Fruit fly (Drosophila melanogaster) whole organism, prepupa: ENCODE data around the gene Fad2.

Experiments used
- CG10631 ChIP-seq: fragments of 200-800 bp; sonication (Bioruptor generic); optimal IDR thresholded peaks from 2 replicates; lab custom pipeline; 2016; ENCODE audit warnings: missing biosample characterization, missing genetic modification characterization
- CG10669 ChIP-seq: fragments of 200-800 bp; sonication (Bioruptor generic); optimal IDR thresholded peaks from 3 replicates; lab custom pipeline; 2018; ENCODE audit warnings: missing biosample characterization, mild to moderate bottlenecking, missing genetic modification characterization, moderate library complexity
- CG11294 ChIP-seq: fragments of 200-800 bp; sonication (Bioruptor generic); IDR thresholded peaks from 2 replicates; pipeline ENCODE4 v1.3.6; 2022; ENCODE audit warnings: missing biosample characterization, missing genetic modification characterization
- CG11762 ChIP-seq: fragments of 200-800 bp; sonication (Bioruptor generic); optimal IDR thresholded peaks from 3 replicates; lab custom pipeline; 2016; ENCODE audit warnings: missing biosample characterization, missing genetic modification characterization; ENCODE audit not compliant: insufficient read depth
- CG11902 ChIP-seq: fragments of 200-800 bp; sonication (Bioruptor generic); optimal IDR thresholded peaks from 3 replicates; lab custom pipeline; 2016; ENCODE audit warnings: missing biosample characterization, missing genetic modification characterization
- CG1621 ChIP-seq: fragments of 200-800 bp; sonication (Bioruptor generic); optimal IDR thresholded peaks from 3 replicates; lab custom pipeline; 2018; ENCODE audit warnings: missing biosample characterization, mild to moderate bottlenecking, missing genetic modification characterization
- CG3032 ChIP-seq: fragments of 200-800 bp; optimal IDR thresholded peaks from 2 replicates; lab custom pipeline; 2019; ENCODE audit warnings: missing biosample characterization, mild to moderate bottlenecking, missing genetic modification characterization, moderate library complexity
- CG31627 ChIP-seq: fragments of 200-800 bp; sonication (Bioruptor generic); optimal IDR thresholded peaks from 3 replicates; lab custom pipeline; 2016; ENCODE audit warnings: missing biosample characterization, missing genetic modification characterization
- CG32006 ChIP-seq: fragments of 200-800 bp; sonication (Bioruptor generic); optimal IDR thresholded peaks from 3 replicates; lab custom pipeline; 2017; ENCODE audit warnings: missing biosample characterization, mild to moderate bottlenecking, missing genetic modification characterization
- CG34406 ChIP-seq: fragments of 200-800 bp; sonication (Bioruptor generic); optimal IDR thresholded peaks from 3 replicates; lab custom pipeline; 2016; ENCODE audit warnings: missing biosample characterization, missing genetic modification characterization
- CG3919 ChIP-seq: fragments of 200-800 bp; sonication (Bioruptor generic); optimal IDR thresholded peaks from 3 replicates; lab custom pipeline; 2016; ENCODE audit warnings: missing biosample characterization, missing genetic modification characterization
- CG6163 ChIP-seq: fragments of 200-800 bp; sonication (Bioruptor generic); IDR thresholded peaks from 3 replicates; pipeline ENCODE4 v1.3.6; 2022; ENCODE audit warnings: missing biosample characterization, missing genetic modification characterization
- CG6276 ChIP-seq: fragments of 200-800 bp; sonication (Bioruptor generic); optimal IDR thresholded peaks from 2 replicates; lab custom pipeline; 2017; ENCODE audit warnings: missing biosample characterization, mild to moderate bottlenecking, missing genetic modification characterization
- CG6854 ChIP-seq: fragments of 200-800 bp; sonication (Bioruptor generic); optimal IDR thresholded peaks from 2 replicates; lab custom pipeline; 2017; ENCODE audit warnings: missing biosample characterization, mild to moderate bottlenecking, missing genetic modification characterization
- CG7368 ChIP-seq: fragments of 200-800 bp; sonication (Bioruptor generic); optimal IDR thresholded peaks from 3 replicates; lab custom pipeline; 2016; ENCODE audit warnings: missing biosample characterization, missing genetic modification characterization
- CG8119 ChIP-seq: fragments of 200-800 bp; sonication (Bioruptor generic); IDR thresholded peaks from 3 replicates; pipeline ENCODE4 v1.3.6; 2022; ENCODE audit warnings: missing biosample characterization, missing genetic modification characterization
- CG8632 ChIP-seq: fragments of 200-800 bp; sonication (Bioruptor generic); optimal IDR thresholded peaks from 3 replicates; lab custom pipeline; 2016; ENCODE audit warnings: missing biosample characterization, missing genetic modification characterization
- CG9139 ChIP-seq: fragments of 200-800 bp; sonication (Bioruptor generic); optimal IDR thresholded peaks from 3 replicates; lab custom pipeline; 2017; ENCODE audit warnings: missing biosample characterization, mild to moderate bottlenecking, missing genetic modification characterization
- Eip93F ChIP-seq: fragments of 200-800 bp; sonication (Bioruptor generic); optimal IDR thresholded peaks from 2 replicates; lab custom pipeline; 2016; ENCODE audit warnings: missing biosample characterization, mild to moderate bottlenecking, missing genetic modification characterization
- Ets96B ChIP-seq: fragments of 200-800 bp; optimal IDR thresholded peaks from 2 replicates; lab custom pipeline; 2019; ENCODE audit warnings: missing biosample characterization, mild to moderate bottlenecking, missing genetic modification characterization, moderate library complexity
- Gug ChIP-seq: fragments of 200-800 bp; sonication (Bioruptor generic); IDR thresholded peaks from 2 replicates; pipeline ENCODE4 v1.3.6; 2022; ENCODE audit warnings: missing biosample characterization, missing genetic modification characterization
- Hr38 ChIP-seq: sonication (Bioruptor generic); optimal IDR thresholded peaks from 2 replicates; lab custom pipeline; 2016; ENCODE audit warnings: missing biosample characterization, missing genetic modification characterization
- Lpt ChIP-seq: fragments of 200-800 bp; sonication (Bioruptor generic); optimal IDR thresholded peaks from 3 replicates; lab custom pipeline; 2016; ENCODE audit warnings: missing biosample characterization, missing genetic modification characterization
- Met ChIP-seq: fragments of 200-800 bp; sonication (Bioruptor generic); optimal IDR thresholded peaks from 3 replicates; lab custom pipeline; 2016; ENCODE audit warnings: missing biosample characterization, missing genetic modification characterization
- Smox ChIP-seq: fragments of 200-800 bp; sonication (Bioruptor generic); optimal IDR thresholded peaks from 3 replicates; lab custom pipeline; 2016; ENCODE audit warnings: missing biosample characterization, missing genetic modification characterization
- Sox102F ChIP-seq: fragments of 200-800 bp; sonication (Bioruptor generic); optimal IDR thresholded peaks from 2 replicates; lab custom pipeline; 2016; ENCODE audit warnings: missing biosample characterization, mild to moderate bottlenecking, missing genetic modification characterization
- Sox15 ChIP-seq: fragments of 200-800 bp; sonication (Bioruptor generic); optimal IDR thresholded peaks from 3 replicates; lab custom pipeline; 2016; ENCODE audit warnings: missing biosample characterization, missing genetic modification characterization
- acj6 ChIP-seq: fragments of 200-800 bp; sonication (Bioruptor generic); optimal IDR thresholded peaks from 3 replicates; lab custom pipeline; 2016; ENCODE audit warnings: missing biosample characterization, missing genetic modification characterization
- cyc ChIP-seq: fragments of 200-800 bp; sonication (Bioruptor generic); optimal IDR thresholded peaks from 3 replicates; lab custom pipeline; 2016; ENCODE audit warnings: missing biosample characterization, missing genetic modification characterization
- dac ChIP-seq: fragments of 200-800 bp; sonication (Bioruptor generic); optimal IDR thresholded peaks from 2 replicates; lab custom pipeline; 2017; ENCODE audit warnings: missing biosample characterization, mild to moderate bottlenecking, missing genetic modification characterization
- dsx ChIP-seq: fragments of 200-800 bp; optimal IDR thresholded peaks from 3 replicates; lab custom pipeline; 2019; ENCODE audit warnings: missing biosample characterization, mild to moderate bottlenecking, missing genetic modification characterization, moderate library complexity; ENCODE audit not compliant: poor library complexity, severe bottlenecking
- eg ChIP-seq: fragments of 200-800 bp; sonication (Bioruptor generic); IDR thresholded peaks from 3 replicates; pipeline ENCODE4 v1.3.6; 2022; ENCODE audit warnings: missing biosample characterization, missing genetic modification characterization
- esn ChIP-seq: fragments of 200-800 bp; sonication (Bioruptor generic); optimal IDR thresholded peaks from 2 replicates; lab custom pipeline; 2016; ENCODE audit warnings: missing biosample characterization, mild to moderate bottlenecking, missing genetic modification characterization, moderate library complexity
- fd59A ChIP-seq: fragments of 200-800 bp; sonication (Bioruptor generic); optimal IDR thresholded peaks from 2 replicates; lab custom pipeline; 2017; ENCODE audit warnings: missing biosample characterization, mild to moderate bottlenecking, missing genetic modification characterization, missing genetic modification reagents
- fd85E ChIP-seq: fragments of 200-800 bp; sonication (Bioruptor generic); optimal IDR thresholded peaks from 3 replicates; lab custom pipeline; 2016; ENCODE audit warnings: missing biosample characterization, missing genetic modification characterization
- fkh ChIP-seq: fragments of 200-800 bp; sonication (Bioruptor generic); optimal IDR thresholded peaks from 3 replicates; lab custom pipeline; 2017; ENCODE audit warnings: missing biosample characterization, mild to moderate bottlenecking, missing genetic modification characterization, moderate library complexity
- lz ChIP-seq: fragments of 200-800 bp; sonication (Bioruptor generic); optimal IDR thresholded peaks from 3 replicates; lab custom pipeline; 2016; ENCODE audit warnings: missing biosample characterization, missing genetic modification characterization
- net ChIP-seq: fragments of 200-800 bp; sonication (Bioruptor generic); optimal IDR thresholded peaks from 3 replicates; lab custom pipeline; 2016; ENCODE audit warnings: missing biosample characterization, missing genetic modification characterization
- pdm3 ChIP-seq: fragments of 200-800 bp; sonication (Bioruptor generic); optimal IDR thresholded peaks from 3 replicates; lab custom pipeline; 2016; ENCODE audit warnings: missing biosample characterization, missing genetic modification characterization
- spab ChIP-seq: fragments of 200-800 bp; sonication (Bioruptor generic); optimal IDR thresholded peaks from 2 replicates; lab custom pipeline; 2017; ENCODE audit warnings: missing biosample characterization, mild to moderate bottlenecking, missing genetic modification characterization, missing genetic modification reagents
- ss ChIP-seq, 2 experiments: fragments of 200-800 bp; sonication (Bioruptor generic); optimal IDR thresholded peaks; 2 replicates in 1 of 2; 3 replicates in 1 of 2; lab custom pipeline; 2017 to 2018; ENCODE audit warnings: mild to moderate bottlenecking in 2 of 2, missing biosample characterization in 2 of 2, missing genetic modification characterization in 2 of 2, moderate library complexity in 1 of 2
- svp ChIP-seq: fragments of 200-800 bp; sonication (Bioruptor generic); peaks from one replicate; lab custom pipeline; 2016; ENCODE audit warnings: missing biosample characterization, missing genetic modification characterization
- vri ChIP-seq: fragments of 200-800 bp; sonication (Bioruptor generic); optimal IDR thresholded peaks from 3 replicates; lab custom pipeline; 2016; ENCODE audit warnings: missing biosample characterization, mild to moderate bottlenecking, missing genetic modification characterization

The Fad2 gene

DNA sequence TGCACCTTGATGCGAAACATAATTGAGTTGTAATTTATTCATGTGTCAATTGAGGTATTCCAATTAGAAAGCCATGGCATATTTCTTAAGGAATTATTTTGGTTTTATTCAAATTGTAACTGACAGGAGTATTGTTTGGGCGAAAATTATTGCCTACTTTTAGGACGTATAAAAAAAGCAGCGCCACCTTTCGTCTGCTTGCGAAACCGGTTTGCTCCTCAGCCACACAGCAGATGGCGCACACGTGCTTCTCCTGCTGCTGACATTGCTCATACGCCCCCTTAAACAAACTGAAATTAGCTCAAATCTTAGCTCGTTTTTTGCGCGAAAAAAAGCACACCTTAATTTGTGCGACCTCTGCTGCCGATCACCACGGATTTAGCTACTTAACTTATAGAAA lies 24.5 kb downstream of the Fad2 start (continued):
- TF ChIP-seq lz (GFP tag; lab: Kevin White, UChicago) (peak; percentile 75), CG10631 (GFP tag; lab: Kevin White, UChicago) (no peak), CG3919 (GFP tag; lab: Kevin White, UChicago) (peak; percentile 71), Eip93F (GFP tag; lab: Kevin White, UChicago) (no peak), Sox15 (GFP tag; lab: Kevin White, UChicago) (peak; percentile 2), CG31627 (GFP tag; lab: Kevin White, UChicago) (peak; percentile 81), CG8119 (GFP tag; lab: Robert Waterston, UW) (no peak), Gug (GFP tag; lab: Robert Waterston, UW) (no peak), CG6276 (GFP tag; lab: Kevin White, UChicago) (no peak), ss (GFP tag; optimal IDR thresholded peaks at IDR 0.05; lab: Kevin White, UChicago) (no peak), CG3032 (tag; lab: Kevin White, UChicago) (peak; percentile 38), Smox (GFP tag; lab: Kevin White, UChicago) (peak; percentile 37), fd85E (GFP tag; lab: Kevin White, UChicago) (no peak), Lpt (GFP tag; lab: Kevin White, UChicago) (no peak), CG7368 (GFP tag; lab: Kevin White, UChicago) (peak; percentile 31), vri (GFP tag; lab: Kevin White, UChicago) (no peak), CG11902 (GFP tag; lab: Kevin White, UChicago) (peak; percentile 49), CG9139 (GFP tag; lab: Kevin White, UChicago) (no peak), fkh (GFP tag; lab: Kevin White, UChicago) (peak; percentile 16), CG11762 (GFP tag; lab: Kevin White, UChicago) (peak; percentile 20), acj6 (GFP tag; lab: Kevin White, UChicago) (peak; percentile 59), CG1621 (tag; lab: Kevin White, UChicago) (no peak)
- TF ChIP-seq, all 60 proteins: peak for 34

DNA sequence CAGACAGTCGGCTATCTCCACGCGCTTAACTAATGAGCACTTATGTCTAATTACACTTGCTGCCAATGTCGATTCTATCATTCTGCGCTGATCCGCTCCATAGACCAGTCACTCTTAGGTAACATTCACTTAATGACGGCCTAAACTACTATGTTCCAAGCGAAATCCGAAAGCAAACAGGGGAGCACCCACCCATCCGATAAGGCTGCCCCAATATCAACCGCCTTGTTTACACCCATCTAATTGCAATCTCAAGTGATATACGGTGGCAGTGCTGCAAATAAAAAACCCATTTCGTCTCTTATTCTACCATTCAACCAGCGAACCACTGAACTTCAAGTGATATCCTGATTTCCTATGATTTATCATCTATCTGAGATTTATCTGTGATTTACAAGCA lies 26.1 kb downstream of the Fad2 start:
- TF ChIP-seq eg (GFP tag; lab: Robert Waterston, UW) (no peak), spab (GFP tag; lab: Kevin White, UChicago) (no peak), fkh (GFP tag; lab: Kevin White, UChicago) (peak; percentile 79)
- TF ChIP-seq, all 60 proteins: peak for 1

DNA sequence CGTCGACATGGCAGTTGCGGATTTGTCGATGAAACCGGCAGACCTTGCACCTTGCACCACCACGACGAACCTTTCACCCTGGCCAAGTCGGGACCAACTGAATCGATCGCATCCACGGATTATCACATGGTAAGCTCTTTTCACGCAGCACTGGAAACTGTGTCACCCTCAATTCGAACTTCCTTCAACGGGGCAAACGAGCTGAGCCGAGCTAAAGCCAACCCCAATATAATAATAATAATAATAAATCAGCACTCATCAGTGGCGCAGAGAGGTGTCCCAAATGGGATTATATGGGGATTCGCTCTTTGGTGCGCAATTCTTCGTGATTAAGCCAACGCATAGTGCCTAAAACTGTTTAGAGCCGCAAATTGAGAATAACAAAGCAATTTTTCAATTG lies 27.9 kb downstream of the Fad2 start, which contains the start of gene CG43693:
CG43693 (minus strand) TSS at position 101 of the 400 bp plus-strand sequence.
- TF ChIP-seq CG11294 (GFP tag; lab: Robert Waterston, UW) (no peak), Ets96B (no peak), svp (GFP tag; lab: Kevin White, UChicago) (no peak), CG3919 (GFP tag; lab: Kevin White, UChicago) (no peak), CG8119 (GFP tag; lab: Robert Waterston, UW) (no peak)
- TF ChIP-seq, all 60 proteins: peak for 0

DNA sequence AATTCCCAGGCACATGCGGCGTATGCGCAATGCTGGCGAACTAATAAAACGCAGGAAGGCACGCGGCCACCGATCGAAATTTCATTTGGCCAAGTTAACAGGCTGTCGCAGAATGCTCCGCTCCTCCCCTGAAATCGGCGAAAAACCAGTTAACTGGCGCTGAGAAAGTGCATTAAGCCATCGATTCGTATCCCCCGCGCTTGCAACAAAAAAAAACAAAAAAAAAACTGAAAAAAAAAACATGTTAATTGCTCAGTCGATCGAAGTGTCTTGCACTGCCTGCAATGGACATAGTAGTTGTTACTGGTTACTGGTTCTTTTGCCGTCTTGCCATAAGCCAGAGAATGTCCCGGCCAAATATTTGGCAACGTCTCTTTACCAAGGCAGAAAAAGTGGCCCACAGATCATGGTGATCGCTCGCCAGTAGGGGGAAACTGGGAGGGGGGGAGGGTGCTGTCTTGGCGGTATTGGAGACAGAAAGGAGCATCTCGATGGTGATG lies 29.5 kb downstream of the Fad2 start:
- TF ChIP-seq esn (GFP tag; lab: Kevin White, UChicago), result no peak
- TF ChIP-seq net (GFP tag; lab: Kevin White, UChicago), result no peak
- TF ChIP-seq CG8632, result no peak
- no peak for TF ChIP-seq cyc
- peak; percentile 17 for TF ChIP-seq dac (GFP tag; lab: Kevin White, UChicago)
- peak; percentile 75 for TF ChIP-seq CG6276 (GFP tag; lab: Kevin White, UChicago)
- peak; percentile 24; the same call in 1 of the 2 replicates for TF ChIP-seq Gug (GFP tag; lab: Robert Waterston, UW)
- TF ChIP-seq Met (GFP tag; lab: Kevin White, UChicago), result no peak
- 0 out of 2 replicates have a peak, but pooled peaks have one; percentile 7 for TF ChIP-seq CG11294 (GFP tag; lab: Robert Waterston, UW)
- TF ChIP-seq dsx (GFP tag; lab: Kevin White, UChicago), result no peak
- peak; percentile 74 for TF ChIP-seq eg (GFP tag; lab: Robert Waterston, UW)
- no peak for TF ChIP-seq CG34406 (GFP tag; lab: Kevin White, UChicago)
- peak; percentile 71; the same call in 2 of the 3 replicates for TF ChIP-seq CG6163 (GFP tag; lab: Robert Waterston, UW)
- peak; percentile 15 for TF ChIP-seq CG32006 (GFP tag; lab: Kevin White, UChicago)
- no peak for TF ChIP-seq pdm3 (GFP tag; lab: Kevin White, UChicago)
- no peak for TF ChIP-seq Smox (GFP tag; lab: Kevin White, UChicago)
- TF ChIP-seq ss (GFP tag; optimal IDR thresholded peaks at IDR 0.05; lab: Kevin White, UChicago), result no peak
- no peak for TF ChIP-seq CG7368 (GFP tag; lab: Kevin White, UChicago)
- TF ChIP-seq CG10669 (GFP tag; lab: Kevin White, UChicago), result no peak
- TF ChIP-seq CG31627 (GFP tag; lab: Kevin White, UChicago), result no peak
- no peak for TF ChIP-seq CG10631 (GFP tag; lab: Kevin White, UChicago)
- no peak for TF ChIP-seq CG6854 (GFP tag; lab: Kevin White, UChicago)
- no peak for TF ChIP-seq Sox102F (GFP tag; lab: Kevin White, UChicago)
- no peak for TF ChIP-seq Ets96B
- no peak for TF ChIP-seq Eip93F (GFP tag; lab: Kevin White, UChicago)
- TF ChIP-seq fd59A, result no peak
- TF ChIP-seq lz (GFP tag; lab: Kevin White, UChicago), result no peak
- no peak for TF ChIP-seq Hr38 (GFP tag; lab: Kevin White, UChicago)
